Fruit fly (Drosophila melanogaster): ENCODE measurements around the gene CG5653.

- TF ChIP-seq EcR (GFP tag; optimal IDR thresholded peaks at IDR 0.05) (no peak), psq (optimal IDR thresholded peaks at IDR 0.05) (no peak), pan (optimal IDR thresholded peaks at IDR 0.05) (no peak), CG8478 (optimal IDR thresholded peaks at IDR 0.05) (no peak), usp (GFP tag; optimal IDR thresholded peaks at IDR 0.05) (no peak)
Observed at dm6 chr3L:8950955-8951354, 15.2 kb downstream of the CG5653 start.
